Fruit fly (Drosophila melanogaster) whole organism, embryonic: ENCODE data around the gene CG8142.

Experiments used
- CG10147 ChIP-seq: fragments of 200-800 bp; sonication (Bioruptor generic); optimal IDR thresholded peaks from 2 replicates; lab custom pipeline; 2019; ENCODE audit warnings: missing biosample characterization, mild to moderate bottlenecking, missing genetic modification characterization, moderate library complexity
- CG10274 ChIP-seq: fragments of 200-800 bp; sonication (Bioruptor generic); optimal IDR thresholded peaks from 3 replicates; lab custom pipeline; 2017; ENCODE audit warnings: missing biosample characterization, mild to moderate bottlenecking, missing genetic modification characterization
- CG10959 ChIP-seq: fragments of 200-800 bp; sonication (Bioruptor generic); IDR thresholded peaks from 2 replicates; pipeline ENCODE4 v1.3.6; 2022; ENCODE audit warnings: missing biosample characterization, missing genetic modification characterization
- CG11456 ChIP-seq: fragments of 200-800 bp; sonication (Bioruptor generic); IDR thresholded peaks from 3 replicates; pipeline ENCODE4 v1.3.6; 2022; ENCODE audit warnings: missing biosample characterization, missing genetic modification characterization
- CG13775 ChIP-seq: fragments of 200-800 bp; sonication (Bioruptor generic); optimal IDR thresholded peaks from 3 replicates; lab custom pipeline; 2017; ENCODE audit warnings: missing biosample characterization, mild to moderate bottlenecking, missing genetic modification characterization
- CG13894 ChIP-seq: fragments of 200-800 bp; sonication (Bioruptor generic); optimal IDR thresholded peaks from 3 replicates; lab custom pipeline; 2018; ENCODE audit warnings: missing biosample characterization, mild to moderate bottlenecking, missing genetic modification characterization, moderate library complexity
- CG1602 ChIP-seq: fragments of 200-800 bp; sonication (Bioruptor generic); optimal IDR thresholded peaks from 3 replicates; lab custom pipeline; 2016; ENCODE audit warnings: missing biosample characterization, missing genetic modification characterization
- CG1647 ChIP-seq: fragments of 200-800 bp; sonication (Bioruptor generic); optimal IDR thresholded peaks from 3 replicates; lab custom pipeline; 2016; ENCODE audit warnings: missing biosample characterization, missing genetic modification characterization
- CG17359 ChIP-seq: fragments of 200-800 bp; sonication (Bioruptor generic); optimal IDR thresholded peaks from 3 replicates; lab custom pipeline; 2018; ENCODE audit warnings: missing biosample characterization, mild to moderate bottlenecking, missing genetic modification characterization, moderate library complexity
- CG2199 ChIP-seq: fragments of 200-800 bp; sonication (Bioruptor generic); IDR thresholded peaks from 3 replicates; pipeline ENCODE4 v1.3.6; 2022; ENCODE audit warnings: missing biosample characterization, missing genetic modification characterization
- CG2678 ChIP-seq: fragments of 200-800 bp; sonication (Bioruptor generic); optimal IDR thresholded peaks from 3 replicates; lab custom pipeline; 2019; ENCODE audit warnings: missing biosample characterization, mild to moderate bottlenecking, missing genetic modification characterization, moderate library complexity
- CG30020 ChIP-seq: fragments of 200-800 bp; optimal IDR thresholded peaks from 2 replicates; lab custom pipeline; 2019; ENCODE audit warnings: missing biosample characterization, mild to moderate bottlenecking, missing genetic modification characterization, moderate library complexity
- CG3995 ChIP-seq: fragments of 200-800 bp; sonication (Bioruptor generic); optimal IDR thresholded peaks from 3 replicates; lab custom pipeline; 2016; ENCODE audit warnings: missing biosample characterization, missing genetic modification characterization
- CG4707 ChIP-seq: fragments of 200-800 bp; sonication (Bioruptor generic); optimal IDR thresholded peaks from 2 replicates; lab custom pipeline; 2018; ENCODE audit warnings: missing biosample characterization, mild to moderate bottlenecking, missing genetic modification characterization, moderate library complexity
- CG4730 ChIP-seq: fragments of 200-800 bp; sonication (Bioruptor generic); IDR thresholded peaks from 2 replicates; pipeline ENCODE4 v1.3.6; 2022; ENCODE audit warnings: missing biosample characterization, missing genetic modification characterization
- CG6175 ChIP-seq: fragments of 200-800 bp; sonication (Bioruptor generic); IDR thresholded peaks from 3 replicates; pipeline ENCODE4 v1.3.6; 2022; ENCODE audit warnings: missing biosample characterization, missing genetic modification characterization
- CG6654 ChIP-seq: fragments of 200-800 bp; sonication (Bioruptor generic); optimal IDR thresholded peaks from 2 replicates; lab custom pipeline; 2017; ENCODE audit warnings: missing biosample characterization, mild to moderate bottlenecking, missing genetic modification characterization
- CG6813 ChIP-seq: fragments of 200-800 bp; sonication (Bioruptor generic); optimal IDR thresholded peaks from 2 replicates; lab custom pipeline; 2017; ENCODE audit warnings: missing biosample characterization, missing genetic modification characterization, mild to moderate bottlenecking, moderate library complexity, missing genetic modification reagents
- CG7786 ChIP-seq: fragments of 200-800 bp; sonication (Bioruptor generic); optimal IDR thresholded peaks from 2 replicates; lab custom pipeline; 2016; ENCODE audit warnings: missing biosample characterization, missing genetic modification characterization
- CG8281 ChIP-seq: fragments of 200-800 bp; sonication (Bioruptor generic); optimal IDR thresholded peaks from 2 replicates; lab custom pipeline; 2018; ENCODE audit warnings: missing biosample characterization, mild to moderate bottlenecking, missing genetic modification characterization, moderate library complexity
- CG9609 ChIP-seq: fragments of 200-800 bp; sonication (Bioruptor generic); optimal IDR thresholded peaks from 3 replicates; lab custom pipeline; 2016; ENCODE audit warnings: missing biosample characterization, missing genetic modification characterization
- Dbx ChIP-seq: fragments of 200-800 bp; sonication (Bioruptor generic); IDR thresholded peaks from 3 replicates; pipeline ENCODE4 v1.3.6; 2022; ENCODE audit warnings: missing biosample characterization, missing genetic modification characterization
- Dip3 ChIP-seq: fragments of 200-800 bp; sonication (Bioruptor generic); optimal IDR thresholded peaks from 3 replicates; lab custom pipeline; 2016; ENCODE audit warnings: missing biosample characterization, missing genetic modification characterization
- Gug ChIP-seq: fragments of 200-800 bp; sonication (Bioruptor generic); IDR thresholded peaks from 4 replicates; pipeline ENCODE4 v1.3.6; 2022; ENCODE audit warnings: missing biosample characterization, missing genetic modification characterization
- Lim3 ChIP-seq: fragments of 200-800 bp; sonication (Bioruptor generic); IDR thresholded peaks from 2 replicates; pipeline ENCODE4 v1.3.6; 2022; ENCODE audit warnings: missing biosample characterization, missing genetic modification characterization
- Mes4 ChIP-seq: fragments of 200-800 bp; sonication (Bioruptor generic); optimal IDR thresholded peaks from 2 replicates; lab custom pipeline; 2016; ENCODE audit warnings: missing biosample characterization, missing genetic modification characterization
- Nf-YA ChIP-seq: fragments of 200-800 bp; sonication (Bioruptor generic); IDR thresholded peaks from 2 replicates; pipeline ENCODE4 v1.3.6; 2022; ENCODE audit warnings: missing biosample characterization, missing genetic modification characterization
- Scr ChIP-seq: fragments of 200-800 bp; sonication (Bioruptor generic); IDR thresholded peaks from 2 replicates; pipeline ENCODE4 v1.3.6; 2022; ENCODE audit warnings: missing biosample characterization, missing genetic modification characterization; ENCODE audit not compliant: partially characterized antibody
- Spps ChIP-seq: fragments of 200-800 bp; sonication (Bioruptor generic); optimal IDR thresholded peaks from 2 replicates; lab custom pipeline; 2018; ENCODE audit warnings: missing biosample characterization, mild to moderate bottlenecking, missing genetic modification characterization
- Sry-β ChIP-seq: fragments of 200-800 bp; sonication (Bioruptor generic); optimal IDR thresholded peaks from 2 replicates; lab custom pipeline; 2018; ENCODE audit warnings: missing biosample characterization, mild to moderate bottlenecking, missing genetic modification characterization, moderate library complexity
- Xrp1 ChIP-seq: fragments of 200-800 bp; sonication (Bioruptor generic); IDR thresholded peaks from 2 replicates; pipeline ENCODE4 v1.3.6; 2022; ENCODE audit warnings: missing biosample characterization, missing genetic modification characterization
- bsh ChIP-seq, 2 experiments: fragments of 200-800 bp; sonication (Bioruptor generic); optimal IDR thresholded peaks; 2 replicates each; lab custom pipeline; 2017 to 2018; ENCODE audit warnings: mild to moderate bottlenecking in 2 of 2, missing biosample characterization in 2 of 2, missing genetic modification characterization in 2 of 2, moderate library complexity in 1 of 2
- btn ChIP-seq: fragments of 200-800 bp; sonication (Bioruptor generic); optimal IDR thresholded peaks from 2 replicates; lab custom pipeline; 2016; ENCODE audit warnings: missing biosample characterization, missing genetic modification characterization
- cato ChIP-seq: fragments of 200-800 bp; sonication (Bioruptor generic); optimal IDR thresholded peaks from 2 replicates; lab custom pipeline; 2016; ENCODE audit warnings: missing biosample characterization, missing genetic modification characterization, borderline replicate concordance
- corto ChIP-seq: fragments of 200-800 bp; sonication (Bioruptor generic); optimal IDR thresholded peaks from 2 replicates; lab custom pipeline; 2016; ENCODE audit warnings: missing biosample characterization, mild to moderate bottlenecking, missing genetic modification characterization, moderate library complexity
- cwo ChIP-seq: fragments of 200-800 bp; sonication (Bioruptor generic); optimal IDR thresholded peaks from 3 replicates; lab custom pipeline; 2017; ENCODE audit warnings: missing biosample characterization, missing genetic modification characterization, mild to moderate bottlenecking, moderate library complexity, missing genetic modification reagents
- dysf ChIP-seq: fragments of 200-800 bp; sonication (Bioruptor generic); IDR thresholded peaks from 3 replicates; pipeline ENCODE4 v1.3.6; 2022; ENCODE audit warnings: missing biosample characterization, missing genetic modification characterization
- fd3F ChIP-seq: fragments of 200-800 bp; sonication (Bioruptor generic); optimal IDR thresholded peaks from 2 replicates; lab custom pipeline; 2018; ENCODE audit warnings: missing biosample characterization, mild to moderate bottlenecking, missing genetic modification characterization, moderate library complexity
- fd64A ChIP-seq: fragments of 200-800 bp; sonication (Bioruptor generic); optimal IDR thresholded peaks from 3 replicates; lab custom pipeline; 2018; ENCODE audit warnings: missing biosample characterization, mild to moderate bottlenecking, missing genetic modification characterization
- gce ChIP-seq: fragments of 200-800 bp; sonication (Bioruptor generic); IDR thresholded peaks from 3 replicates; pipeline ENCODE4 v1.3.6; 2022; ENCODE audit warnings: missing biosample characterization, missing genetic modification characterization
- gt ChIP-seq: fragments of 200-800 bp; sonication (Bioruptor generic); IDR thresholded peaks from 2 replicates; pipeline ENCODE4 v1.3.6; 2022; ENCODE audit warnings: missing biosample characterization, missing genetic modification characterization
- lbe ChIP-seq: fragments of 200-800 bp; sonication (Bioruptor generic); optimal IDR thresholded peaks from 2 replicates; lab custom pipeline; 2016; ENCODE audit warnings: missing biosample characterization, mild to moderate bottlenecking, missing genetic modification characterization
- otp ChIP-seq: fragments of 200-800 bp; sonication (Bioruptor generic); IDR thresholded peaks from 3 replicates; pipeline ENCODE4, ENCODE4 v1.3.6; 2022; ENCODE audit warnings: missing biosample characterization, missing genetic modification characterization
- pfk ChIP-seq: fragments of 200-800 bp; sonication (Bioruptor generic); optimal IDR thresholded peaks from 2 replicates; lab custom pipeline; 2018; ENCODE audit warnings: missing biosample characterization, mild to moderate bottlenecking, missing genetic modification characterization, moderate library complexity
- prd ChIP-seq, 3 experiments: fragments of >200 bp in 2 of 3; fragments of 200-800 bp in 1 of 3; sonication (Bioruptor generic) in 1 of 3; optimal IDR thresholded peaks in 2 of 3; IDR thresholded peaks in 1 of 3; 2 replicates in 2 of 3; 3 replicates in 1 of 3; pipeline versions ENCODE4 v1.3.6 to Lab custom; 2017 to 2022; ENCODE audit warnings: missing biosample characterization in 1 of 3, missing genetic modification characterization in 1 of 3
- row ChIP-seq: fragments of 200-800 bp; sonication (Bioruptor generic); IDR thresholded peaks from 3 replicates; pipeline ENCODE4 v1.3.6; 2022; ENCODE audit warnings: missing biosample characterization, missing genetic modification characterization
- schlank ChIP-seq: fragments of 200-800 bp; sonication (Bioruptor generic); optimal IDR thresholded peaks from 2 replicates; lab custom pipeline; 2018; ENCODE audit warnings: missing biosample characterization, mild to moderate bottlenecking, missing genetic modification characterization
- sima ChIP-seq: fragments of 200-800 bp; sonication (Bioruptor generic); optimal IDR thresholded peaks from 2 replicates; lab custom pipeline; 2016; ENCODE audit warnings: missing biosample characterization, missing genetic modification characterization
- tll ChIP-seq, 2 experiments: fragments of 200-800 bp in 1 of 2; fragments of >200 bp in 1 of 2; sonication (Bioruptor generic) in 1 of 2; optimal IDR thresholded peaks; 2 replicates each; lab custom pipeline; 2017 to 2019; ENCODE audit warnings: missing biosample characterization in 2 of 2, missing genetic modification characterization in 2 of 2, mild to moderate bottlenecking in 1 of 2, moderate library complexity in 1 of 2
- wdn ChIP-seq: fragments of 200-800 bp; sonication (Bioruptor generic); IDR thresholded peaks from 2 replicates; pipeline ENCODE4 v1.3.6; 2022; ENCODE audit warnings: missing biosample characterization, missing genetic modification characterization

Gene CG8142

DNA sequence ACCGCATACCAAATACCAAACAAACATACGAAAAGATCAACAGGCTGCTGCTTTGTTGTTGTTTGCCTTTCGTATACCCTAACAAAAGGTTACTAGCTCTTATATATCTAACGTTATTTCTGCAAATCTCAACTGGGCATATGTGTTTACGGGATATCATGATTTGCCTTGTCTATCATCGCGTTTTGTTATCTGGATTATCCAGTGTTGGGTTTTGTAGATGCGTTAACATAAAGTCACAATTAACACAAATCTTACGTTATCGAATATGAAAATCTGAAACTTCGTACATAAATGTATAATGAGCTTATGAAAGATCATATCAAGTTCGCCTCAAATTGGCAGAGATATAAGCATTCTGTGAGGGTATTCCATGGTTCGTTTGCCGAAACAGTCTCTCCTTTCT, 14.3 kb downstream of the CG8142 start (continued):
- TF ChIP-seq CG30020 (tag; lab: Kevin White, UChicago): no peak
- TF ChIP-seq cwo: no peak
- TF ChIP-seq CG6813 (GFP tag; lab: Kevin White, UChicago): peak; percentile 35
- no peak for TF ChIP-seq pfk (GFP tag; lab: Kevin White, UChicago)
- no peak for TF ChIP-seq CG8281 (tag; lab: Kevin White, UChicago)
- no peak for TF ChIP-seq corto (GFP tag; lab: Kevin White, UChicago)
- no peak for TF ChIP-seq Scr
- no peak for TF ChIP-seq Spps (tag; lab: Kevin White, UChicago)
- TF ChIP-seq btn (GFP tag; lab: Kevin White, UChicago): no peak
- TF ChIP-seq CG2199 (GFP tag; lab: Robert Waterston, UW): 0 out of 3 replicates have a peak, but pooled peaks have one; percentile 8
- TF ChIP-seq tll (GFP tag; optimal IDR thresholded peaks at IDR 0.05; lab: Kevin White, UChicago): peak; percentile 65 to 79
- no peak for TF ChIP-seq fd64A (GFP tag; lab: Kevin White, UChicago)
- no peak for TF ChIP-seq prd (optimal IDR thresholded peaks at IDR 0.05; lab: Kevin White, UChicago)
- TF ChIP-seq prd (GFP tag; IDR thresholded peaks at IDR 0.05; lab: Robert Waterston, UW): peak; percentile 19; the same call in 1 of the 3 replicates
- TF ChIP-seq CG11456 (GFP tag; lab: Robert Waterston, UW): no peak
- TF ChIP-seq bsh (GFP tag; optimal IDR thresholded peaks at IDR 0.05; lab: Kevin White, UChicago): no peak
- TF ChIP-seq fd3F (GFP tag; lab: Kevin White, UChicago): no peak
- peak; percentile 20 for TF ChIP-seq CG7786 (GFP tag; lab: Kevin White, UChicago)
- TF ChIP-seq CG6175: no peak
- peak; percentile 40; the same call in 1 of the 3 replicates for TF ChIP-seq otp
- no peak for TF ChIP-seq CG1647
- TF ChIP-seq CG17359 (tag; lab: Kevin White, UChicago): peak; percentile 17
- peak; percentile 8; the same call in 1 of the 2 replicates for TF ChIP-seq Xrp1 (GFP tag; lab: Robert Waterston, UW)
- no peak for TF ChIP-seq sima
- TF ChIP-seq Mes4 (GFP tag; lab: Kevin White, UChicago): peak; percentile 18
- no peak for TF ChIP-seq CG9609 (GFP tag; lab: Kevin White, UChicago)
- TF ChIP-seq CG4730 (GFP tag; lab: Robert Waterston, UW): no peak
- no peak for TF ChIP-seq gce
- no peak for TF ChIP-seq CG10959
- TF ChIP-seq cato (GFP tag; lab: Kevin White, UChicago): no peak
- TF ChIP-seq Sry-β (GFP tag; lab: Kevin White, UChicago): no peak
- no peak for TF ChIP-seq Nf-YA
- TF ChIP-seq row (GFP tag; lab: Robert Waterston, UW): peak; percentile 46; the same call in 1 of the 3 replicates
- peak; percentile 2 for TF ChIP-seq CG10274
- TF ChIP-seq CG10147 (GFP tag; lab: Kevin White, UChicago): no peak
- no peak for TF ChIP-seq Gug
- TF ChIP-seq Lim3 (GFP tag; lab: Robert Waterston, UW): no peak
- no peak for TF ChIP-seq CG4707 (GFP tag; lab: Kevin White, UChicago)
- no peak for TF ChIP-seq Dbx (GFP tag; lab: Robert Waterston, UW)
- peak; percentile 43 for TF ChIP-seq CG13775 (GFP tag; lab: Kevin White, UChicago)
- no peak for TF ChIP-seq gt
- TF ChIP-seq CG13894 (tag; lab: Kevin White, UChicago): no peak
- TF ChIP-seq CG1602 (GFP tag; lab: Kevin White, UChicago): no peak
- no peak for TF ChIP-seq dysf
- TF ChIP-seq CG3995 (GFP tag; lab: Kevin White, UChicago): no peak
- TF ChIP-seq CG6654 (GFP tag; lab: Kevin White, UChicago): no peak
- TF ChIP-seq CG2678 (tag; lab: Kevin White, UChicago): peak; percentile 28
- no peak for TF ChIP-seq wdn (GFP tag; lab: Robert Waterston, UW)
- TF ChIP-seq Dip3 (GFP tag; lab: Kevin White, UChicago): no peak
- TF ChIP-seq lbe (GFP tag; lab: Kevin White, UChicago): no peak
- no peak for TF ChIP-seq schlank
